Worm (Caenorhabditis elegans): ENCODE measurements around the gene skn-1.

- no peak for TF ChIP-seq mep-1 (tag; optimal IDR thresholded peaks at IDR 0.05)
- TF ChIP-seq lsy-2 (tag; optimal IDR thresholded peaks at IDR 0.05) = no peak
- TF ChIP-seq fkh-10 (GFP tag; optimal IDR thresholded peaks at IDR 0.05) = no peak
- TF ChIP-seq zag-1 (tag; optimal IDR thresholded peaks at IDR 0.05) = no peak
- no peak for TF ChIP-seq aly-2 (tag; optimal IDR thresholded peaks at IDR 0.05)
- no peak for TF ChIP-seq ceh-82 (tag; optimal IDR thresholded peaks at IDR 0.05)
- no peak for TF ChIP-seq attf-4 (tag; optimal IDR thresholded peaks at IDR 0.05)
- no peak for TF ChIP-seq nhr-76 (tag; optimal IDR thresholded peaks at IDR 0.05)
- no peak for TF ChIP-seq F44E2.7 (GFP tag; IDR thresholded peaks at IDR 0.05)
- TF ChIP-seq unc-39 (tag; optimal IDR thresholded peaks at IDR 0.05) = no peak
- no peak for TF ChIP-seq ztf-11 (tag; optimal IDR thresholded peaks at IDR 0.05)
- no peak for TF ChIP-seq R02D3.7 (tag; optimal IDR thresholded peaks at IDR 0.05)
These were observed 45.6 kb downstream of the skn-1 start, which contains the start of gene C39H7.4 for ce11 chrIV:5614558-5615026.
